Worm (Caenorhabditis elegans): ENCODE data around the gene C41H7.9.

Gene C41H7.9

ce11 chrII:2973940-2974402 is 38.1 kb downstream of the C41H7.9 start (continued):
- TF ChIP-seq elt-4 (tag; optimal IDR thresholded peaks at IDR 0.05) (no peak), T23F11.4 (GFP tag; optimal IDR thresholded peaks at IDR 0.05) (peak; percentile 44), mec-3 (tag; optimal IDR thresholded peaks at IDR 0.05; ENCODE audit: borderline replicate concordance) (no peak), nhr-232 (tag; optimal IDR thresholded peaks at IDR 0.05) (no peak), ceh-22 (tag; optimal IDR thresholded peaks at IDR 0.05) (peak; percentile 31), hlh-15 (tag; optimal IDR thresholded peaks at IDR 0.05) (no peak), C08G9.2 (tag; optimal IDR thresholded peaks at IDR 0.05) (no peak), tbx-7 (tag; optimal IDR thresholded peaks at IDR 0.05) (no peak), fkh-6 (tag; optimal IDR thresholded peaks at IDR 0.05) (no peak), ceh-18 (tag; optimal IDR thresholded peaks at IDR 0.05) (peak; percentile 23), tbx-2 (tag; optimal IDR thresholded peaks at IDR 0.05) (peak; percentile 35)

- TF ChIP-seq ceh-9 (tag; optimal IDR thresholded peaks at IDR 0.05) (no peak), nhr-11 (tag; optimal IDR thresholded peaks at IDR 0.05) (no peak), pros-1 (tag; optimal IDR thresholded peaks at IDR 0.05) (no peak), C38D4.7 (GFP tag; optimal IDR thresholded peaks at IDR 0.05) (no peak), dve-1 (tag; optimal IDR thresholded peaks at IDR 0.05) (no peak), pha-2 (tag; optimal IDR thresholded peaks at IDR 0.05) (no peak), pag-3 (tag; optimal IDR thresholded peaks at IDR 0.05; ENCODE audit: borderline replicate concordance) (no peak), ceh-30 (tag; optimal IDR thresholded peaks at IDR 0.05) (no peak), dmd-4 (tag; optimal IDR thresholded peaks at IDR 0.05; ENCODE audit: borderline replicate concordance) (no peak), ceh-48 (tag; optimal IDR thresholded peaks at IDR 0.05) (no peak), rnt-1 (tag; optimal IDR thresholded peaks at IDR 0.05) (no peak), ahr-1 (tag; optimal IDR thresholded peaks at IDR 0.05) (no peak), elt-2 (tag; optimal IDR thresholded peaks at IDR 0.05) (no peak), ceh-45 (GFP tag; IDR thresholded peaks at IDR 0.05) (no peak)
Observed at ce11 chrII:2967064-2967463, 45.0 kb downstream of the C41H7.9 start.

- TF ChIP-seq ceh-14 (tag; optimal IDR thresholded peaks at IDR 0.05), result no peak
- TF ChIP-seq unc-42 (tag; optimal IDR thresholded peaks at IDR 0.05), result peak; percentile 1
- TF ChIP-seq sdc-2 (tag; optimal IDR thresholded peaks at IDR 0.05), result no peak
- no peak for TF ChIP-seq ceh-9 (tag; optimal IDR thresholded peaks at IDR 0.05)
Observed at ce11 chrII:2966350-2966749, 45.7 kb downstream of the C41H7.9 start.

- TF ChIP-seq sdc-2 (tag; optimal IDR thresholded peaks at IDR 0.05), result no peak
- no peak for TF ChIP-seq ceh-22 (tag; optimal IDR thresholded peaks at IDR 0.05)
- no peak for TF ChIP-seq T23F11.4 (GFP tag; optimal IDR thresholded peaks at IDR 0.05)
- no peak for TF ChIP-seq madf-2 (tag; optimal IDR thresholded peaks at IDR 0.05)
- no peak for TF ChIP-seq ztf-16 (tag; optimal IDR thresholded peaks at IDR 0.05)
- TF ChIP-seq pax-1 (tag; optimal IDR thresholded peaks at IDR 0.05), result no peak
- TF ChIP-seq tbx-7 (tag; optimal IDR thresholded peaks at IDR 0.05), result no peak
- TF ChIP-seq sox-2 (GFP tag; IDR thresholded peaks at IDR 0.05), result no peak
- TF ChIP-seq fkh-10 (GFP tag; optimal IDR thresholded peaks at IDR 0.05), result no peak
- no peak for TF ChIP-seq C38D4.7 (GFP tag; optimal IDR thresholded peaks at IDR 0.05)
- TF ChIP-seq ceh-31 (tag; optimal IDR thresholded peaks at IDR 0.05), result no peak
- TF ChIP-seq hlh-30 (tag; optimal IDR thresholded peaks at IDR 0.05; ENCODE audit: insufficient read depth), result no peak
- TF ChIP-seq syd-9 (tag; optimal IDR thresholded peaks at IDR 0.05), result no peak
- no peak for TF ChIP-seq ceh-24 (tag; optimal IDR thresholded peaks at IDR 0.05)
- TF ChIP-seq dve-1 (tag; optimal IDR thresholded peaks at IDR 0.05), result no peak
- TF ChIP-seq nfya-1 (tag; optimal IDR thresholded peaks at IDR 0.05), result no peak
- TF ChIP-seq sox-4 (tag; optimal IDR thresholded peaks at IDR 0.05), result no peak
- no peak for TF ChIP-seq ref-2 (tag; optimal IDR thresholded peaks at IDR 0.05)
- TF ChIP-seq fkh-6 (tag; optimal IDR thresholded peaks at IDR 0.05), result no peak
- no peak for TF ChIP-seq Y22D7AL.16 (tag; optimal IDR thresholded peaks at IDR 0.05)
Observed at ce11 chrII:2965215-2965998, 46.6 kb downstream of the C41H7.9 start.
